Worm (Caenorhabditis elegans) whole organism, L3 larva: Measurements from ENCODE around the gene eral-1.

Experiments
- aly-2 ChIP-seq: fragments of 150-350 bp; optimal IDR thresholded peaks from 2 replicates; lab custom pipeline; 2014; ENCODE audit warnings: missing biosample characterization, missing genetic modification characterization
- ceh-9 ChIP-seq: sonication (generic microtip); optimal IDR thresholded peaks from 2 replicates; lab custom pipeline; 2018; ENCODE audit warnings: missing biosample characterization, missing genetic modification characterization
- elt-2 ChIP-seq: sonication (generic microtip); optimal IDR thresholded peaks from 2 replicates; lab custom pipeline; 2016; ENCODE audit warnings: missing genetic modification reagents, mild to moderate bottlenecking, missing genetic modification characterization, missing compliant biosample characterization
- jun-1 ChIP-seq: fragments of 150-350 bp; optimal IDR thresholded peaks from 2 replicates; lab custom pipeline; 2014; ENCODE audit warnings: missing biosample characterization, missing genetic modification reagents, missing genetic modification characterization
- lin-39 ChIP-seq: fragments of 150-350 bp; optimal IDR thresholded peaks from 2 replicates; lab custom pipeline; 2018; ENCODE audit warnings: missing biosample characterization, missing genetic modification reagents, missing genetic modification characterization
- mdl-1 ChIP-seq: fragments of 150-350 bp; optimal IDR thresholded peaks from 2 replicates; lab custom pipeline; 2014; ENCODE audit warnings: missing biosample characterization, missing genetic modification characterization
- nhr-12 ChIP-seq: fragments of 150-350 bp; optimal IDR thresholded peaks from 2 replicates; lab custom pipeline; 2014; ENCODE audit warnings: missing biosample characterization, missing genetic modification characterization
- nhr-237 ChIP-seq: fragments of 150-350 bp; optimal IDR thresholded peaks from 2 replicates; lab custom pipeline; 2014; ENCODE audit warnings: missing biosample characterization, missing genetic modification characterization
- nhr-28 ChIP-seq: fragments of 150-350 bp; optimal IDR thresholded peaks from 2 replicates; lab custom pipeline; 2014; ENCODE audit warnings: missing biosample characterization, missing genetic modification characterization
- nhr-67 ChIP-seq: fragments of 150-350 bp; optimal IDR thresholded peaks from 2 replicates; lab custom pipeline; 2014; ENCODE audit warnings: missing biosample characterization, missing genetic modification characterization
- snpc-4 ChIP-seq: fragments of 150-350 bp; optimal IDR thresholded peaks from 2 replicates; lab custom pipeline; 2014; ENCODE audit warnings: missing biosample characterization, missing genetic modification characterization
- unc-62 ChIP-seq: fragments of 150-350 bp; sonication (generic microtip); optimal IDR thresholded peaks from 4 replicates; lab custom pipeline; 2014; ENCODE audit warnings: missing biosample characterization, missing genetic modification reagents, missing genetic modification characterization

DNA sequence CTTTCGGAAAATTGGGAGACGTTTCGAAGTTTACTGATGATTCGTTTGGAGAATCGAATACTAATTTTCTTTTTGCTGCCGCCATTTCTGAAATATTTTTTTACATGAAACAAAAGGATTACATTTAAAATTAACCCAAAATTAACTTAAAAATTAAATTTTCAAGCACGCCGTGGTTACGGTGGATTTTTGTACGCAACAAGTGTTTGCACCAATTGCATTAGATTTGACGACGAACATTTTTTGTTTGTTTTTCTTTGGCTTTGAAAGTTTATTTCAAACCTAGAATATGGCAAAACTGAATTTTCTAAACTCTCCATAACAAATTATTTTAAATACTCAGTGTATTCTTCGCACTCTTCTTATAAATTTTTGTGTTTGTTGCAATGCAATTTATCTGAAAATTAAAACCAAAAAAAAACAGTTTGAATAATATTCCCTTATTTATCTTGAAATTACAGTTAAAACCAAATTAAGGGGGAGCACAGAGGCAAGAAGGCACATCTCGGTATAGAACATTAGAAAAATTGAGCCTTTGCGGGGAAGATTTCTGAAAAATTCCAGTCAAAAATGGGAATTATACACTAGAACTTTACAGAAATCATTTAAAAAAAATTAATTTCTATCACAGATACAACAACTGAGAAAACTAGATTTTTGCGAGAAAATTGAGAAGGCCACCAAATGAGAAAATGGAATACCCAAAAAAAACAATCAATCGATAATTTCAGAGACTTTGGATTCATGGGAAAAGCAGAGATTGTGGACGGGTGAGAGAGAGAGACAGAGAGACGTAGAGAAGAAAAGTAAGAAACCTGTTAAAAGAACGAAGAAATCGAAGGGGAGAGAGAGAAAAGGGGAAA is 27.7 kb upstream of the eral-1 start, which contains the start of gene hal-3:
- TF ChIP-seq nhr-28, result no peak
- TF ChIP-seq nhr-237 (tag; lab: Kevin White, UChicago), result no peak
- TF ChIP-seq aly-2 (tag; lab: Kevin White, UChicago), result no peak
- no peak for TF ChIP-seq mdl-1 (tag; lab: Kevin White, UChicago)
- no peak for TF ChIP-seq ceh-9
- TF ChIP-seq jun-1 (tag; lab: Kevin White, UChicago), result peak; percentile 35
- no peak for TF ChIP-seq lin-39
- TF ChIP-seq nhr-12 (tag; lab: Kevin White, UChicago), result no peak
- no peak for TF ChIP-seq snpc-4
- TF ChIP-seq nhr-67 (tag; lab: Kevin White, UChicago), result no peak
- TF ChIP-seq unc-62 (GFP tag; lab: Kevin White, UChicago), result no peak
- TF ChIP-seq elt-2 (tag; lab: Kevin White, UChicago), result no peak
